Worm (Caenorhabditis elegans) whole organism, late embryonic: Measurements from ENCODE around the gene F08F8.9.

Experiments
- T23F11.4 ChIP-seq: fragments of 200-800 bp; sonication (Bioruptor generic); optimal IDR thresholded peaks from 2 replicates; lab custom pipeline; 2018; ENCODE audit warnings: mild to moderate bottlenecking, missing genetic modification characterization, missing compliant biosample characterization
- ceh-24 ChIP-seq: sonication (generic microtip); optimal IDR thresholded peaks from 2 replicates; lab custom pipeline; 2016; ENCODE audit warnings: mild to moderate bottlenecking, missing genetic modification characterization, missing compliant biosample characterization
- fkh-10 ChIP-seq: fragments of 150-350 bp; optimal IDR thresholded peaks from 2 replicates; lab custom pipeline; 2014; ENCODE audit warnings: missing biosample characterization, missing genetic modification reagents, missing genetic modification characterization
- pag-3 ChIP-seq: sonication (generic microtip); optimal IDR thresholded peaks from 2 replicates; lab custom pipeline; 2016; ENCODE audit warnings: missing compliant biosample characterization, missing genetic modification characterization, borderline replicate concordance
- pax-1 ChIP-seq: fragments of 150-350 bp; optimal IDR thresholded peaks from 2 replicates; lab custom pipeline; 2014; ENCODE audit warnings: missing biosample characterization, missing genetic modification characterization
- pha-4 ChIP-seq: fragments of 150-350 bp; optimal IDR thresholded peaks from 2 replicates; lab custom pipeline; 2018; ENCODE audit warnings: missing biosample characterization, missing genetic modification reagents, missing genetic modification characterization
- unc-3 ChIP-seq, 2 experiments: fragments of 200-800 bp in 1 of 2; sonication (Bioruptor generic) in 1 of 2; sonication (generic microtip) in 1 of 2; conservative IDR thresholded peaks in 1 of 2; optimal IDR thresholded peaks in 1 of 2; 2 replicates each; pipeline versions ENCODE4 v1.3.6 to Lab custom; 2016 to 2022; ENCODE audit warnings: missing compliant biosample characterization in 2 of 2, missing genetic modification characterization in 2 of 2, missing genetic modification reagents in 1 of 2

ce11 chrIII:7387359-7387758 is 33.6 kb upstream of the F08F8.9 start:
- TF ChIP-seq pha-4 (tag; lab: Kevin White, UChicago), result no peak
- no peak for TF ChIP-seq unc-3 (GFP tag; conservative IDR thresholded peaks at IDR 0.05; lab: Robert Waterston, UW)
- no peak for TF ChIP-seq unc-3 (tag; optimal IDR thresholded peaks at IDR 0.05; lab: Kevin White, UChicago)
- no peak for TF ChIP-seq fkh-10 (GFP tag; lab: Kevin White, UChicago)
- TF ChIP-seq pax-1, result no peak
- no peak for TF ChIP-seq pag-3 (tag; lab: Kevin White, UChicago)
- no peak for TF ChIP-seq ceh-24 (tag; lab: Kevin White, UChicago)
- TF ChIP-seq T23F11.4 (GFP tag; lab: Kevin White, UChicago), result no peak
